Worm (Caenorhabditis elegans) whole organism, midembryonic: ENCODE results near the gene F10C1.3.

ENCODE experiments used
- T22C8.4 ChIP-seq: fragments of 200-800 bp; sonication (Bioruptor generic); IDR thresholded peaks from 2 replicates; pipeline ENCODE4 v1.3.6; 2022; ENCODE audit warnings: missing genetic modification characterization, missing compliant biosample characterization
- cog-1 ChIP-seq: sonication (generic microtip); optimal IDR thresholded peaks from 2 replicates; lab custom pipeline; 2016; ENCODE audit warnings: missing genetic modification characterization, missing compliant biosample characterization
- flt-1 ChIP-seq: fragments of 200-800 bp; sonication (Bioruptor generic); IDR thresholded peaks from 2 replicates; pipeline ENCODE4 v1.3.6; 2022; ENCODE audit warnings: missing genetic modification characterization, missing compliant biosample characterization
- klf-2 ChIP-seq: fragments of 200-800 bp; sonication (Bioruptor generic); conservative IDR thresholded peaks from 2 replicates; pipeline ENCODE4 v1.3.6; 2022; ENCODE audit warnings: missing genetic modification reagents, missing genetic modification characterization, missing compliant biosample characterization
- tab-1 ChIP-seq: fragments of 200-800 bp; sonication (Bioruptor generic); IDR thresholded peaks from 2 replicates; pipeline ENCODE4 v1.3.6; 2022; ENCODE audit warnings: missing genetic modification characterization, missing compliant biosample characterization
- ztf-23 ChIP-seq: fragments of 200-800 bp; sonication (Bioruptor generic); IDR thresholded peaks from 2 replicates; pipeline ENCODE4 v1.3.6; 2022; ENCODE audit warnings: missing genetic modification reagents, missing genetic modification characterization, missing compliant biosample characterization

DNA sequence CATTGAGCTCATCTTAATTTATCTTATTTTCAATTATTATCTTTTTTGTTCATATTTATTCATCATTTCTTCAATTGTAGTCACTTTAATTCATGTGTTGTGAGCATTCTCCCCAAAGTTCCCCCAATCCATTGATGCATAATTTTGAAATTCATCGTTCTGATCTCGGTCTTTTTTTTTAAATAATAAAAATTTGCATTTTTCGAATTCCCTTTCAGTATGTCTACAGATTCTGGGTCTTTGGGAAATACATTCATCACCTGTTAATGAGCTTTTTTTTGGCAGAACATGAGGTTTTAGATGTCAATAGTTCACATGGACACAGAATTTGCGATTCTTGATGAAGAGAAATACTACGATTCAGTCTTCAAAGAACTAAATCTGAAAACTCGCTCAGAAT is 37.7 kb downstream of the F10C1.3 start, which contains the start of gene damt-1:
- no peak for TF ChIP-seq klf-2 (GFP tag; lab: Robert Waterston, UW)
- no peak for TF ChIP-seq cog-1 (tag; lab: Kevin White, UChicago)
- no peak for TF ChIP-seq T22C8.4 (GFP tag; lab: Robert Waterston, UW)
- TF ChIP-seq tab-1, result no peak
- no peak for TF ChIP-seq ztf-23
- TF ChIP-seq flt-1 (GFP tag; lab: Robert Waterston, UW), result no peak
